Fruit fly (Drosophila melanogaster): ENCODE measurements around the gene Pxt.

Pxt gene

dm6 chr3R:17703691-17704537 lies 15.3 kb upstream of the Pxt start (continued):
- TF ChIP-seq MBD-R2 (GFP tag; IDR thresholded peaks at IDR 0.05) (peak; percentile 97), HLH4C (GFP tag; IDR thresholded peaks at IDR 0.05; ENCODE audit: partially characterized antibody) (no peak), pnt (GFP tag; optimal IDR thresholded peaks at IDR 0.05) (peak; percentile 99), Atf3 (GFP tag; optimal IDR thresholded peaks at IDR 0.05) (peak; percentile 99), chif (GFP tag; optimal IDR thresholded peaks at IDR 0.05) (peak; percentile 99), CG14050 (GFP tag; IDR thresholded peaks at IDR 0.05) (peak; percentile 99), gem (tag; optimal IDR thresholded peaks at IDR 0.05) (peak; percentile 99), Sin3A (optimal IDR thresholded peaks at IDR 0.05) (no peak), CG17912 (GFP tag; optimal IDR thresholded peaks at IDR 0.05) (peak; percentile 33), ken (GFP tag; IDR thresholded peaks at IDR 0.05) (peak; percentile 99), CG1647 (GFP tag; optimal IDR thresholded peaks at IDR 0.05) (peak; percentile 99), knrl (GFP tag; IDR thresholded peaks at IDR 0.05; ENCODE audit: partially characterized antibody) (no peak), abd-A (tag; optimal IDR thresholded peaks at IDR 0.05) (peak; percentile 86), CG2889 (GFP tag; IDR thresholded peaks at IDR 0.05) (peak; percentile 99), CG34224 (GFP tag; IDR thresholded peaks at IDR 0.05; ENCODE audit: partially characterized antibody) (no peak), yki (optimal IDR thresholded peaks at IDR 0.05) (no peak), bowl (GFP tag; IDR thresholded peaks at IDR 0.05) (peak; percentile 97), twi (tag; optimal IDR thresholded peaks at IDR 0.05) (peak; percentile 92), CG3163 (GFP tag; optimal IDR thresholded peaks at IDR 0.05) (peak; percentile 93), Ets65A (GFP tag) (peak; percentile 100), sna (GFP tag; IDR thresholded peaks at IDR 0.05; ENCODE audit: partially characterized antibody) (no peak; the same call in 1 of the 2 replicates), Fer2 (tag; optimal IDR thresholded peaks at IDR 0.05) (peak; percentile 87), CG12391 (tag; optimal IDR thresholded peaks at IDR 0.05) (peak; percentile 99), luna (GFP tag; optimal IDR thresholded peaks at IDR 0.05) (peak; percentile 98), CG4617 (GFP tag; optimal IDR thresholded peaks at IDR 0.05; ENCODE audit: borderline replicate concordance) (peak; percentile 99), shn (GFP tag; optimal IDR thresholded peaks at IDR 0.05) (peak; percentile 99), CG31365 (tag; optimal IDR thresholded peaks at IDR 0.05) (peak; percentile 92), CG12071 (GFP tag; optimal IDR thresholded peaks at IDR 0.05) (peak; percentile 99), CG7786 (GFP tag; optimal IDR thresholded peaks at IDR 0.05) (peak; percentile 99), fd102C (GFP tag; optimal IDR thresholded peaks at IDR 0.05) (peak; percentile 76), CG15479 (GFP tag; optimal IDR thresholded peaks at IDR 0.05) (peak; percentile 2), CG11085 (GFP tag; IDR thresholded peaks at IDR 0.05) (peak; percentile 97), ftz-f1 (GFP tag; optimal IDR thresholded peaks at IDR 0.05) (peak; percentile 87), sob (GFP tag; IDR thresholded peaks at IDR 0.05) (peak; percentile 99), CG8089 (GFP tag; optimal IDR thresholded peaks at IDR 0.05) (peak; percentile 99), jigr1 (GFP tag; IDR thresholded peaks at IDR 0.05) (peak; percentile 97), bigmax (GFP tag; optimal IDR thresholded peaks at IDR 0.05) (peak; percentile 81), CG9727 (GFP tag; optimal IDR thresholded peaks at IDR 0.05) (peak; percentile 99), gfzf (GFP tag; optimal IDR thresholded peaks at IDR 0.05) (peak; percentile 33), D19A (tag; optimal IDR thresholded peaks at IDR 0.05) (peak; percentile 96), CG12219 (GFP tag; optimal IDR thresholded peaks at IDR 0.05) (peak; percentile 99), Dfd (GFP tag; optimal IDR thresholded peaks at IDR 0.05) (no peak), ab (GFP tag; optimal IDR thresholded peaks at IDR 0.05) (peak; percentile 99), CG12299 (tag; optimal IDR thresholded peaks at IDR 0.05) (peak; percentile 96), NC2β (GFP tag; optimal IDR thresholded peaks at IDR 0.05) (peak; percentile 99), CG8478 (optimal IDR thresholded peaks at IDR 0.05) (no peak), CG32772 (GFP tag; IDR thresholded peaks at IDR 0.05) (peak; percentile 99), ttk (GFP tag; IDR thresholded peaks at IDR 0.05) (peak; percentile 99), CG9437 (GFP tag; optimal IDR thresholded peaks at IDR 0.05) (peak; percentile 96), CG1603 (tag; optimal IDR thresholded peaks at IDR 0.05) (peak; percentile 98)

All from whole organism, embryonic.